Worm (Caenorhabditis elegans) whole organism, midembryonic: ENCODE results near the gene srw-43.
"Not testable (repeated sequence)": the region's sequence is repeated elsewhere in the genome, so short reads cannot be mapped to it uniquely, and the experiment has no call there.

Source experiments
- T22C8.4 ChIP-seq: fragments of 200-800 bp; sonication (Bioruptor generic); IDR thresholded peaks from 2 replicates; pipeline ENCODE4 v1.3.6; 2022; ENCODE audit warnings: missing genetic modification characterization, missing compliant biosample characterization
- cog-1 ChIP-seq: sonication (generic microtip); optimal IDR thresholded peaks from 2 replicates; lab custom pipeline; 2016; ENCODE audit warnings: missing genetic modification characterization, missing compliant biosample characterization
- flt-1 ChIP-seq: fragments of 200-800 bp; sonication (Bioruptor generic); IDR thresholded peaks from 2 replicates; pipeline ENCODE4 v1.3.6; 2022; ENCODE audit warnings: missing genetic modification characterization, missing compliant biosample characterization
- klf-2 ChIP-seq: fragments of 200-800 bp; sonication (Bioruptor generic); conservative IDR thresholded peaks from 2 replicates; pipeline ENCODE4 v1.3.6; 2022; ENCODE audit warnings: missing genetic modification reagents, missing genetic modification characterization, missing compliant biosample characterization
- med-1 ChIP-seq: sonication (generic microtip); optimal IDR thresholded peaks from 2 replicates; lab custom pipeline; 2017; ENCODE audit warnings: missing genetic modification characterization, mild to moderate bottlenecking, missing compliant biosample characterization, antibody characterized with exemption, missing genetic modification reagents; ENCODE audit not compliant: insufficient read depth
- ref-1 ChIP-seq: fragments of 200-800 bp; sonication (Bioruptor generic); conservative IDR thresholded peaks from 2 replicates; pipeline ENCODE4 v1.3.6; 2022; ENCODE audit warnings: missing genetic modification reagents, missing genetic modification characterization, missing compliant biosample characterization
- tab-1 ChIP-seq: fragments of 200-800 bp; sonication (Bioruptor generic); IDR thresholded peaks from 2 replicates; pipeline ENCODE4 v1.3.6; 2022; ENCODE audit warnings: missing genetic modification characterization, missing compliant biosample characterization
- ztf-23 ChIP-seq: fragments of 200-800 bp; sonication (Bioruptor generic); IDR thresholded peaks from 2 replicates; pipeline ENCODE4 v1.3.6; 2022; ENCODE audit warnings: missing genetic modification reagents, missing genetic modification characterization, missing compliant biosample characterization
- ztf-29 ChIP-seq: fragments of 200-800 bp; sonication (Bioruptor generic); IDR thresholded peaks from 2 replicates; pipeline ENCODE4 v1.3.6; 2022; ENCODE audit warnings: missing genetic modification reagents, missing genetic modification characterization, missing compliant biosample characterization

The srw-43 gene

ce11 chrV:16654242-16654641 lies 31.6 kb upstream of the srw-43 start, which contains the start of gene W06G6.15:
Gene W06G6.15 (plus strand): TSS chrV:16654542.
- TF ChIP-seq ref-1, ztf-23, T22C8.4 (GFP tag; lab: Robert Waterston, UW): not testable (repeated sequence)

ce11 chrV:16660816-16661215 lies 25.0 kb upstream of the srw-43 start, which contains the start of gene Y70C5B.2:
Gene Y70C5B.2 (minus strand): TSS chrV:16660916.
- not testable (repeated sequence) for TF ChIP-seq tab-1 (GFP tag; lab: Robert Waterston, UW); flt-1; med-1 (GFP tag; lab: Kevin White, UChicago)

DNA sequence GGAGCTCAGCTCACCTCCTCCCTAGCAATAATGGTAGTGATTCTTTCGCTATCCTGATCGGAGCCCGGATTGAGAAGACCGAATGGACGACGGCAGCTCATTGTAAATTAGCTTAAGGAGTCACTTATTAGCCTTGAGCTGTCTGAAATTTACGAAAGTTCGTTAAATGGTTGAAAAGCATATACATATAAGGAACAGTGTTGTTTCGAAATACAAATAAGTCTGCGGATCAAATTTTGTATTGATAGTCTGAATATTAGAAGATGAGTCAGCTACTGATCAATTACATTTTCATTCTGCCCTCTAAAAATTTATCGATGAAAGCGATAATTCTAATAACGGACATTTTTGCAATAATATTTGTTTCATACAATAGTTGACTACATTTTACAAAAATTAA lies 19.2 kb upstream of the srw-43 start, which contains the start of gene F14F8.14:
Gene F14F8.14 (minus strand): TSS at position 101 of the 400 bp plus-strand sequence.
- TF ChIP-seq med-1 (GFP tag; lab: Kevin White, UChicago) (no peak), tab-1 (GFP tag; lab: Robert Waterston, UW) (no peak), cog-1 (tag; lab: Kevin White, UChicago) (no peak), flt-1 (no peak), T22C8.4 (GFP tag; lab: Robert Waterston, UW) (no peak), ztf-23 (GFP tag; lab: Robert Waterston, UW) (no peak), klf-2 (no peak), ref-1 (GFP tag; lab: Robert Waterston, UW) (no peak), ztf-29 (GFP tag; lab: Robert Waterston, UW) (no peak)

- TF ChIP-seq med-1 (GFP tag; lab: Kevin White, UChicago), result no peak
Observed at ce11 chrV:16668473-16668872, 17.4 kb upstream of the srw-43 start, which contains the start of gene F14F8.9. Gene F14F8.9 (minus strand): TSS chrV:16668573.

- no peak for TF ChIP-seq ztf-23 (GFP tag; lab: Robert Waterston, UW)
Observed at ce11 chrV:16671190-16671589, 14.6 kb upstream of the srw-43 start, which contains the start of gene str-61. Gene str-61 (minus strand): TSS chrV:16671290.

DNA sequence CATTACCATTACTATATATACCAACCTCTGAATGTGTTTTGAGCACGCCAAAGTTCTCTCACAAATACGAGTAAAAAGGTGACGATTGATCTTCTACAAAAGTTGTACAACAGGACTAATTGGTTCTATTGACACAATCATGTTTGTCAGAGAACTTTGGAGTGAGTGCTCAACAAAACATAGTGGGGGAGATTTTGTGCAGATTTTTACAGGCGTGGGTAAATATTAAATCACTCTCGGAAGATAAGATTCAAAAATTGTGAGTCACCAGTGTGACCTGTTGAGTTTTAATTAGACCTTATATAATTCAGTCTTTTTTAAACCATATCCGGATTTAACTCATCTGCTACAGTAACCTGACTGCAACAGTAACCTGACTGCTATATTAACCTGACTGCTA lies 13.6 kb upstream of the srw-43 start, which contains the start of gene F14F8.8:
Gene F14F8.8 (minus strand): TSS at position 101 of the 400 bp plus-strand sequence.
- no peak for TF ChIP-seq flt-1
- no peak for TF ChIP-seq klf-2
- TF ChIP-seq ztf-23 (GFP tag; lab: Robert Waterston, UW), result no peak
- no peak for TF ChIP-seq ref-1 (GFP tag; lab: Robert Waterston, UW)
- TF ChIP-seq cog-1 (tag; lab: Kevin White, UChicago), result no peak
- no peak for TF ChIP-seq T22C8.4 (GFP tag; lab: Robert Waterston, UW)
- no peak for TF ChIP-seq ztf-29 (GFP tag; lab: Robert Waterston, UW)
- TF ChIP-seq med-1 (GFP tag; lab: Kevin White, UChicago), result no peak
- TF ChIP-seq tab-1 (GFP tag; lab: Robert Waterston, UW), result no peak

- TF ChIP-seq ztf-29 (GFP tag; lab: Robert Waterston, UW) (no peak), klf-2 (no peak), cog-1 (tag; lab: Kevin White, UChicago) (no peak), T22C8.4 (GFP tag; lab: Robert Waterston, UW) (no peak), tab-1 (GFP tag; lab: Robert Waterston, UW) (no peak), ref-1 (GFP tag; lab: Robert Waterston, UW) (no peak), ztf-23 (GFP tag; lab: Robert Waterston, UW) (no peak)
Observed at ce11 chrV:16674399-16674798, 11.4 kb upstream of the srw-43 start.

ce11 chrV:16675553-16675952 lies 10.3 kb upstream of the srw-43 start, which contains the start of gene srz-1:
Gene srz-1 (plus strand): TSS chrV:16675853.
- no peak for TF ChIP-seq ztf-29 (GFP tag; lab: Robert Waterston, UW)
- TF ChIP-seq med-1 (GFP tag; lab: Kevin White, UChicago), result no peak
- TF ChIP-seq ztf-23 (GFP tag; lab: Robert Waterston, UW), result no peak
- TF ChIP-seq T22C8.4 (GFP tag; lab: Robert Waterston, UW), result no peak
- TF ChIP-seq klf-2, result no peak
- no peak for TF ChIP-seq cog-1 (tag; lab: Kevin White, UChicago)
- TF ChIP-seq flt-1, result no peak
- no peak for TF ChIP-seq tab-1 (GFP tag; lab: Robert Waterston, UW)
- TF ChIP-seq ref-1 (GFP tag; lab: Robert Waterston, UW), result no peak

DNA sequence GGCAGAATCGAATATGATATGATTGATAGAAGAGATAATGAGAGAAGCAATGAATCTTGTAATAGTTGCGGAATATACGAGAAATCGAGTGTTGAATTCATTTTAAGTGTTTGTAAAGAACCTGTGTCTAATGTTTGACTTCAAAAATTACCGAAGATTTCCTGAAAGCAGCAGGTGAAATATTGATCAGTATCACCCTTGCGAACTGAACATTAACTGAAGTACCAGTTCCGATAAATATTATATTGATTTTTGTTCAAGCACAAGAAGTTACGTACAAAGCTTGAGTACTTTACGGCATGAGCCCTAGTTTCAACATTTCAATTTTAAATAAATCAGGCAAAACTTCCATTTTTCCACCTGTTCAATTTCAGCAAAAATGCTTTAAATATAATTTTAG lies 6.6 kb upstream of the srw-43 start, which contains the start of gene srz-103:
Gene srz-103 (minus strand): TSS at position 101 of the 400 bp plus-strand sequence.
- TF ChIP-seq ztf-23 (GFP tag; lab: Robert Waterston, UW), result no peak
- no peak for TF ChIP-seq tab-1 (GFP tag; lab: Robert Waterston, UW)
- TF ChIP-seq med-1 (GFP tag; lab: Kevin White, UChicago), result no peak
- TF ChIP-seq ref-1 (GFP tag; lab: Robert Waterston, UW), result no peak
- TF ChIP-seq ztf-29 (GFP tag; lab: Robert Waterston, UW), result no peak
- no peak for TF ChIP-seq flt-1
- no peak for TF ChIP-seq T22C8.4 (GFP tag; lab: Robert Waterston, UW)
- no peak for TF ChIP-seq cog-1 (tag; lab: Kevin White, UChicago)
- no peak for TF ChIP-seq klf-2

DNA sequence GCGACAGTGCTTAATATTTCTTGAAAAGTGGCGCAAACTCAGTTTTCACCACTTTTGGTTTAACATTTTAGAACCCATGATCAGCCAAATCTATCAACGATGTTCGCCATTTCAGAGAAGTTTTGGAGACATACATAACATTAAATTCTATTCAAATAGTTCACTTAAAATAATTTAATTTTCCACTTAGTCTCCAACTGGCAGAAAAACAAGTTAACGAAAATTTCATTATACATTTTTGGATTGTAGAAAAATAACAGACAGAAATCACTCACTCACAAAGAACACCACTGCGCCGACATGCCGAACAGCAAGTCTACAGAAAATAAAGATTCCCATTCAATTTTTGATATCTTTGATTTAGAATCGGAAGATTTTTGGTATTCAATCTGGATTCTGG lies 5.8 kb upstream of the srw-43 start, which contains the start of gene srw-44:
Gene srw-44 (plus strand): TSS at position 301 of the 400 bp plus-strand sequence.
- no peak for TF ChIP-seq flt-1
- no peak for TF ChIP-seq klf-2
- TF ChIP-seq T22C8.4 (GFP tag; lab: Robert Waterston, UW), result no peak
- no peak for TF ChIP-seq ref-1 (GFP tag; lab: Robert Waterston, UW)
- TF ChIP-seq cog-1 (tag; lab: Kevin White, UChicago), result no peak
- TF ChIP-seq med-1 (GFP tag; lab: Kevin White, UChicago), result no peak
- TF ChIP-seq tab-1 (GFP tag; lab: Robert Waterston, UW), result no peak
- TF ChIP-seq ztf-29 (GFP tag; lab: Robert Waterston, UW), result no peak
- no peak for TF ChIP-seq ztf-23 (GFP tag; lab: Robert Waterston, UW)
